Fruit fly (Drosophila melanogaster): Measurements from ENCODE around the gene Noc1.

Gene Noc1

DNA sequence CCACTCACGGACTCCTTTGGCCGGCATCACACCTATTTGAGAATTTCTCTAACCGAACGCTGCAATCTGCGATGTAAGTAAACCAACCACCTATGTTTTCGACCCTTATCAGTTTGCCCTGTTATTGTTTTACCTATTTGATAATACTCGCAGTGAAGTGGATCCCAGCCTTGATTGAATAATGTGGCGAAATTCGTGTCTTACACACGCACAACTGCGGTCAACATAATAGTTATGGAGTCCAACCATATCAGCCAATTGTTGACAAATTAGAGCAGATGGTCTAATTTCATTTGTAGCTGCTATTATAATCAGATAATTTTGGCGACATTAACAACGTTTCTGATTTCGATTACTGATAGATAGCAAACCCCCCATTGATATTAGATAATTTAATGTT, 3.5 kb upstream of the Noc1 start:
- TF ChIP-seq Gug (GFP tag; IDR thresholded peaks at IDR 0.05) = no peak
- TF ChIP-seq CG3032 (tag; optimal IDR thresholded peaks at IDR 0.05) = no peak
- TF ChIP-seq salr (GFP tag; optimal IDR thresholded peaks at IDR 0.05) = no peak
- no peak for TF ChIP-seq Hr39 (GFP tag; optimal IDR thresholded peaks at IDR 0.05)
- TF ChIP-seq CG11902 (GFP tag; optimal IDR thresholded peaks at IDR 0.05) = no peak

dm6 chr3L:11083605-11084004, 9.0 kb downstream of the Noc1 start:
- TF ChIP-seq Eip75B (GFP tag; optimal IDR thresholded peaks at IDR 0.05) = no peak
- peak; percentile 24; the same call in 1 of the 3 replicates for TF ChIP-seq CG8119 (GFP tag; IDR thresholded peaks at IDR 0.05)
- TF ChIP-seq Blimp-1 (GFP tag; optimal IDR thresholded peaks at IDR 0.05) = peak; percentile 51
- TF ChIP-seq Ets21C (GFP tag; optimal IDR thresholded peaks at IDR 0.05) = no peak

- TF ChIP-seq CG3032 (tag; optimal IDR thresholded peaks at IDR 0.05) (peak; percentile 96), CG16779 (tag; optimal IDR thresholded peaks at IDR 0.05) (peak; percentile 95), Blimp-1 (GFP tag; optimal IDR thresholded peaks at IDR 0.05) (peak; percentile 68), Hr39 (GFP tag; optimal IDR thresholded peaks at IDR 0.05) (no peak), CG7368 (GFP tag; optimal IDR thresholded peaks at IDR 0.05) (peak; percentile 96), Lpt (GFP tag; optimal IDR thresholded peaks at IDR 0.05) (peak; percentile 99), ss (GFP tag; optimal IDR thresholded peaks at IDR 0.05) (peak; percentile 95 to 97), lz (GFP tag; optimal IDR thresholded peaks at IDR 0.05) (peak; percentile 88), dac (GFP tag; optimal IDR thresholded peaks at IDR 0.05) (peak; percentile 94), CG8632 (GFP tag; optimal IDR thresholded peaks at IDR 0.05) (peak; percentile 93), dsx (GFP tag; optimal IDR thresholded peaks at IDR 0.05; ENCODE audit: poor library complexity, severe bottlenecking) (peak; percentile 96), CG1621 (tag; optimal IDR thresholded peaks at IDR 0.05) (peak; percentile 93), CG11902 (GFP tag; optimal IDR thresholded peaks at IDR 0.05) (peak; percentile 83), pdm3 (GFP tag; optimal IDR thresholded peaks at IDR 0.05) (peak; percentile 98), CG10669 (GFP tag; optimal IDR thresholded peaks at IDR 0.05) (peak; percentile 96), CG8119 (GFP tag; IDR thresholded peaks at IDR 0.05) (peak; percentile 100), fd85E (GFP tag; optimal IDR thresholded peaks at IDR 0.05) (peak; percentile 83), net (GFP tag; optimal IDR thresholded peaks at IDR 0.05) (peak; percentile 99), CG4318 (GFP tag; optimal IDR thresholded peaks at IDR 0.05) (peak; percentile 96), Sox14 (GFP tag; optimal IDR thresholded peaks at IDR 0.05) (peak; percentile 98), CG11294 (GFP tag; IDR thresholded peaks at IDR 0.05) (peak; percentile 99), Hr38 (GFP tag; optimal IDR thresholded peaks at IDR 0.05) (peak; percentile 93), CG11762 (GFP tag; optimal IDR thresholded peaks at IDR 0.05; ENCODE audit: insufficient read depth) (peak; percentile 97), CG15336 (GFP tag; IDR thresholded peaks at IDR 0.05) (peak; percentile 100), eg (GFP tag; IDR thresholded peaks at IDR 0.05) (peak; percentile 100), Eip93F (GFP tag; optimal IDR thresholded peaks at IDR 0.05) (no peak), CG9139 (GFP tag; optimal IDR thresholded peaks at IDR 0.05) (peak; percentile 93), CG31627 (GFP tag; optimal IDR thresholded peaks at IDR 0.05) (peak; percentile 87), spab (GFP tag; optimal IDR thresholded peaks at IDR 0.05) (peak; percentile 95), Ets96B (tag; optimal IDR thresholded peaks at IDR 0.05) (peak; percentile 97), OdsH (GFP tag; optimal IDR thresholded peaks at IDR 0.05) (peak; percentile 98), CG6276 (GFP tag; optimal IDR thresholded peaks at IDR 0.05) (peak; percentile 99), Eip78C (GFP tag) (peak; percentile 100), fd59A (GFP tag; optimal IDR thresholded peaks at IDR 0.05) (peak; percentile 96), salr (GFP tag; optimal IDR thresholded peaks at IDR 0.05) (peak; percentile 94 to 99), CG34406 (GFP tag; optimal IDR thresholded peaks at IDR 0.05) (peak; percentile 94), svp (GFP tag) (no peak), CG8319 (GFP tag; optimal IDR thresholded peaks at IDR 0.05) (peak; percentile 85), CG6854 (GFP tag; optimal IDR thresholded peaks at IDR 0.05) (peak; percentile 66), Hr4 (GFP tag; optimal IDR thresholded peaks at IDR 0.05) (peak; percentile 99), esn (GFP tag; optimal IDR thresholded peaks at IDR 0.05) (peak; percentile 92), CG6163 (GFP tag; IDR thresholded peaks at IDR 0.05) (peak; percentile 99), Smox (GFP tag; optimal IDR thresholded peaks at IDR 0.05) (no peak)
These were observed 10.1 kb downstream of the Noc1 start for dm6 chr3L:11084557-11085231.

All from whole organism, prepupa.